Fruit fly (Drosophila melanogaster) whole organism, pupa: Measurements from ENCODE around the gene Pino.
A peak's percentile ranks its signal among the peaks of the same experiment; 100 is the strongest.

Source experiments
- CG10348 ChIP-seq: fragments of 200-800 bp; sonication (Bioruptor generic); IDR thresholded peaks from 2 replicates; pipeline ENCODE4 v1.3.6; 2022; ENCODE audit warnings: missing biosample characterization, missing genetic modification characterization
- CG12605 ChIP-seq: fragments of 200-800 bp; sonication (Bioruptor generic); IDR thresholded peaks from 2 replicates; pipeline ENCODE4 v1.3.6; 2022; ENCODE audit warnings: missing biosample characterization, missing genetic modification characterization
- CG13204 ChIP-seq: fragments of 200-800 bp; sonication (Bioruptor generic); optimal IDR thresholded peaks from 2 replicates; lab custom pipeline; 2018; ENCODE audit warnings: missing biosample characterization, mild to moderate bottlenecking, missing genetic modification characterization, moderate library complexity
- CG14655 ChIP-seq: fragments of 200-800 bp; sonication (Bioruptor generic); optimal IDR thresholded peaks from 3 replicates; lab custom pipeline; 2017; ENCODE audit warnings: mild to moderate bottlenecking, missing biosample characterization, missing genetic modification reagents, missing genetic modification characterization
- CG15710 ChIP-seq: fragments of 200-800 bp; sonication (Bioruptor generic); optimal IDR thresholded peaks from 2 replicates; lab custom pipeline; 2018; ENCODE audit warnings: missing biosample characterization, mild to moderate bottlenecking, missing genetic modification characterization, moderate library complexity
- CG17806 ChIP-seq: fragments of 200-800 bp; sonication (Bioruptor generic); optimal IDR thresholded peaks from 2 replicates; lab custom pipeline; 2018; ENCODE audit warnings: missing biosample characterization, mild to moderate bottlenecking, missing genetic modification characterization, moderate library complexity
- CG32121 ChIP-seq: fragments of 200-800 bp; sonication (Bioruptor generic); IDR thresholded peaks from 2 replicates; pipeline ENCODE4 v1.3.6; 2022; ENCODE audit warnings: missing biosample characterization, missing genetic modification characterization
- CG34367 ChIP-seq: fragments of 200-800 bp; sonication (Bioruptor generic); optimal IDR thresholded peaks from 2 replicates; lab custom pipeline; 2018; ENCODE audit warnings: missing biosample characterization, mild to moderate bottlenecking, missing genetic modification characterization
- CG4496 ChIP-seq: fragments of 200-800 bp; sonication (Bioruptor generic); IDR thresholded peaks from 3 replicates; pipeline ENCODE4 v1.3.6; 2022; ENCODE audit warnings: missing biosample characterization, missing genetic modification characterization
- CG8159 ChIP-seq: fragments of 200-800 bp; sonication (Bioruptor generic); optimal IDR thresholded peaks from 3 replicates; lab custom pipeline; 2018; ENCODE audit warnings: missing biosample characterization, mild to moderate bottlenecking, missing genetic modification characterization, moderate library complexity
- CG8301 ChIP-seq: fragments of 200-800 bp; sonication (Bioruptor generic); optimal IDR thresholded peaks from 2 replicates; lab custom pipeline; 2018; ENCODE audit warnings: missing biosample characterization, mild to moderate bottlenecking, missing genetic modification characterization
- CG9948 ChIP-seq: fragments of 200-800 bp; sonication (Bioruptor generic); optimal IDR thresholded peaks from 2 replicates; lab custom pipeline; 2018; ENCODE audit warnings: missing biosample characterization, mild to moderate bottlenecking, missing genetic modification characterization, moderate library complexity
- D1 ChIP-seq: fragments of 200-800 bp; sonication (Bioruptor generic); optimal IDR thresholded peaks from 2 replicates; lab custom pipeline; 2018; ENCODE audit warnings: missing biosample characterization, mild to moderate bottlenecking, missing genetic modification characterization, moderate library complexity
- EcR ChIP-seq: fragments of 200-800 bp; sonication (Bioruptor generic); optimal IDR thresholded peaks from 3 replicates; lab custom pipeline; 2019; ENCODE audit warnings: missing biosample characterization, missing genetic modification characterization, mild to moderate bottlenecking, moderate library complexity, missing genetic modification reagents
- Ets98B ChIP-seq: fragments of 200-800 bp; sonication (Bioruptor generic); IDR thresholded peaks from 2 replicates; pipeline ENCODE4 v1.3.6; 2022; ENCODE audit warnings: missing biosample characterization, missing genetic modification characterization
- Pif1A ChIP-seq: fragments of 200-800 bp; sonication (Bioruptor generic); optimal IDR thresholded peaks from 3 replicates; lab custom pipeline; 2016; ENCODE audit warnings: missing biosample characterization, missing genetic modification characterization
- Pif1B ChIP-seq: fragments of 200-800 bp; sonication (Bioruptor generic); optimal IDR thresholded peaks from 3 replicates; lab custom pipeline; 2016; ENCODE audit warnings: missing biosample characterization, missing genetic modification characterization
- Snoo ChIP-seq: fragments of 200-800 bp; sonication (Bioruptor generic); optimal IDR thresholded peaks from 3 replicates; lab custom pipeline; 2017; ENCODE audit warnings: missing biosample characterization, mild to moderate bottlenecking, missing genetic modification characterization, inconsistent platforms
- fd96Ca ChIP-seq: fragments of 200-800 bp; sonication (Bioruptor generic); IDR thresholded peaks from 3 replicates; pipeline ENCODE4 v1.3.6; 2022; ENCODE audit warnings: missing biosample characterization, missing genetic modification characterization
- gl ChIP-seq: fragments of 200-800 bp; sonication (Bioruptor generic); optimal IDR thresholded peaks from 2 replicates; lab custom pipeline; 2018; ENCODE audit warnings: missing biosample characterization, mild to moderate bottlenecking, missing genetic modification characterization
- rn ChIP-seq: fragments of 200-800 bp; sonication (Bioruptor generic); IDR thresholded peaks from 2 replicates; pipeline ENCODE4 v1.3.6; 2022; ENCODE audit warnings: missing biosample characterization, missing genetic modification characterization

Gene Pino

DNA sequence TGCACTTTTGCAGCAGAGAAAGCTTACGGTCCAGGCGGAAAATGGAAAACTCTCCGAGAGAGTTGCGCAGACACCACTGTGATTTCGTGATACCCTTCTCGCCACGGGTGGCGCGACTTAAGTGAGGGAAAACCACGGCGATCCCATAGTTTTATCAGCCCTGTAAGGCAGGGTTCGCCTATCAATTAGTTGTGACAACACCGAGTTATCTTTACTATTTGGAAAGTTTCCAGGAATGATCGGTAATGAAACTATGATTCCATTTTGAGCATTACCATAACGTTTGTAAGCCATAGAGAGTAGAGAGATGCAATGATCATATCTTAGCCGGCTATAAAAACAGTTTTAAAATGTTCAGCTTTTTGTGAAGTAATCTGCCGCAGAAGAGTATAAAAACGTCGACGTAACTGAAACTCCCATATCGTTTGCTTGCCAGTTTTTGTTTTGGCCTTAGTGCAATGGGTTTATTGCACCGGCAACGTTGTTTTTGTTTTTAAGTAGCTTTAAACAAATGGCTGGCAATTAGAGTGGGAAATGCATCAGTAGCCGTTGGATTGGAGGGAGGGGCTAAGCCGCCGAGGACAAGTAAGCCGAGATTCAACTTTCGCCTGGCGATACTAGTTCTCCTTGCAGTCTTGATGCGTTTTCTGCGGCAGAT is 28.0 kb upstream of the Pino start:
- TF ChIP-seq CG10348 (GFP tag; lab: Robert Waterston, UW): no peak
- no peak for TF ChIP-seq CG8159
- TF ChIP-seq CG14655: no peak
- no peak for TF ChIP-seq rn
- TF ChIP-seq CG12605: no peak
- TF ChIP-seq, all 21 proteins: peak for 0

DNA sequence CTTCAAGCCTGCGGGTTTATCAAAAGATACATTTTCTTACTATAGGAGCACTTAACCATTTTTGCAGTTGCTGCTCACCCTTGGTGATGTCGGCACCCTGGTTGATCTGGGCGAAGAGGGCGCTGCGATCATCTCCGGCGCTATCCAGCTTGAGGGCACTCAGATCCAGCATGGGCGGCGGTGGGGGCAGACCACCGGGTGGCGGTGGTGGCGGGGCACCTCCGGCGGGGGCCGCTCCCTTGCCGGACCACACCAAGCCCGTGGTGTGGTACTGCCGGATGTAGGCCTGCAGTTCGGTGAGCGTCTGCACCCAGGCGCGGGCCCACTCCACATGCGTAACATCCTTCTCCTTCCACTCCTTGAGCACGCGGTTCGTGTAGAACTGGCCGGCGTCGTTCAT is 23.9 kb upstream of the Pino start:
- TF ChIP-seq gl (tag; lab: Kevin White, UChicago) (no peak), CG32121 (GFP tag; lab: Robert Waterston, UW) (no peak), rn (no peak), EcR (GFP tag; lab: Kevin White, UChicago) (no peak), CG10348 (GFP tag; lab: Robert Waterston, UW) (no peak), CG8301 (tag; lab: Kevin White, UChicago) (no peak), CG4496 (GFP tag; lab: Robert Waterston, UW) (no peak), CG8159 (no peak), D1 (tag; lab: Kevin White, UChicago) (no peak), Ets98B (GFP tag; lab: Robert Waterston, UW) (no peak), CG13204 (GFP tag; lab: Kevin White, UChicago) (no peak), CG34367 (tag; lab: Kevin White, UChicago) (no peak), fd96Ca (GFP tag; lab: Robert Waterston, UW) (no peak), CG9948 (tag; lab: Kevin White, UChicago) (no peak), Pif1B (no peak), CG17806 (no peak), CG15710 (tag; lab: Kevin White, UChicago) (no peak), CG12605 (no peak), Snoo (tag; lab: Kevin White, UChicago) (no peak)

DNA sequence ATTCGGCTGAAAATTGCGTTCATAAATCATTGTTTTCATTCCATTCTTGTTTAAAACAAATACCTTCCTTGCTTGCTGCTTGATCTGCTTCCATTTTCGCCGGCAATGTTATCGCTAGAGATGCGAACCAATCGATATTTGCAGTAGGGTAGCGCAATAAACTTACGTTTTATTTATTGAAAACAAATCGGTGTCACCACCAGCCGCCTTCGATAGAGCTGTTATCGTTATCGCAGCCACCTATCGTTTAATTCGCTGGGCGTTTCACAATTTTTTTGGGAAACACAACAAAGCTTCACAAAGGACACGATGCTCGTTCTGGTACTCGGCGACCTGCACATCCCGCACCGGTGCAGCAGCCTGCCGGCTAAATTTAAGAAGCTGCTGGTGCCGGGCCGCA is 21.8 kb upstream of the Pino start, which contains the start of the genes Tfb4 and Vps29:
TSS of gene Tfb4 (minus strand) at position 124 of the 400 bp plus-strand sequence.
TSS of gene Vps29 (plus strand) at position 213 of the 400 bp plus-strand sequence.
- TF ChIP-seq fd96Ca (GFP tag; lab: Robert Waterston, UW): peak; percentile 47; the same call in 1 of the 3 replicates
- TF ChIP-seq CG32121 (GFP tag; lab: Robert Waterston, UW): peak; percentile 30; the same call in 1 of the 2 replicates
- no peak for TF ChIP-seq D1 (tag; lab: Kevin White, UChicago)
- no peak for TF ChIP-seq EcR (GFP tag; lab: Kevin White, UChicago)
- TF ChIP-seq Pif1A (GFP tag; lab: Kevin White, UChicago): no peak
- TF ChIP-seq Ets98B (GFP tag; lab: Robert Waterston, UW): peak; percentile 51
- peak; percentile 0 for TF ChIP-seq CG15710 (tag; lab: Kevin White, UChicago)
- no peak for TF ChIP-seq CG13204 (GFP tag; lab: Kevin White, UChicago)
- TF ChIP-seq CG4496 (GFP tag; lab: Robert Waterston, UW): peak; percentile 69

DNA sequence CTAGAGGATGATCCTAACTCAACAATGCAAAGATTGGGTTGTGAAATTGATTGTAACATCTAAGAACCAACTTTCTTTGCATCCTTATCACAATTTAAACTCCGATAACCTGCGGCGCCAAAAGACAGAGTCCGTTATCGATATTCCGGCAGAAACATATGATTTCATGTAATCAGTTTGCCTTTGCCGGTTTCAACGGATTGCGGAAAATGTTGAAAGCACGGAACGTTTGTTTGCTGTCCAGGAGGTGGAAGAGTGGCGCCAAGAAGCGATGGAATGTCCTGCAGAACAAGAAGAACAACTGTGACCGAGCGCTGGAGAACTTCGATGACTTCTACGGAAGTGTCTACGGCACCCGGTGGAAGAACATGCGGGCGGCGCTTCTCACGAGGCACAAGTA is 18.9 kb upstream of the Pino start:
- TF ChIP-seq Ets98B (GFP tag; lab: Robert Waterston, UW) (no peak), CG10348 (GFP tag; lab: Robert Waterston, UW) (no peak), CG8301 (tag; lab: Kevin White, UChicago) (no peak), CG34367 (tag; lab: Kevin White, UChicago) (no peak), Pif1A (GFP tag; lab: Kevin White, UChicago) (no peak)

DNA sequence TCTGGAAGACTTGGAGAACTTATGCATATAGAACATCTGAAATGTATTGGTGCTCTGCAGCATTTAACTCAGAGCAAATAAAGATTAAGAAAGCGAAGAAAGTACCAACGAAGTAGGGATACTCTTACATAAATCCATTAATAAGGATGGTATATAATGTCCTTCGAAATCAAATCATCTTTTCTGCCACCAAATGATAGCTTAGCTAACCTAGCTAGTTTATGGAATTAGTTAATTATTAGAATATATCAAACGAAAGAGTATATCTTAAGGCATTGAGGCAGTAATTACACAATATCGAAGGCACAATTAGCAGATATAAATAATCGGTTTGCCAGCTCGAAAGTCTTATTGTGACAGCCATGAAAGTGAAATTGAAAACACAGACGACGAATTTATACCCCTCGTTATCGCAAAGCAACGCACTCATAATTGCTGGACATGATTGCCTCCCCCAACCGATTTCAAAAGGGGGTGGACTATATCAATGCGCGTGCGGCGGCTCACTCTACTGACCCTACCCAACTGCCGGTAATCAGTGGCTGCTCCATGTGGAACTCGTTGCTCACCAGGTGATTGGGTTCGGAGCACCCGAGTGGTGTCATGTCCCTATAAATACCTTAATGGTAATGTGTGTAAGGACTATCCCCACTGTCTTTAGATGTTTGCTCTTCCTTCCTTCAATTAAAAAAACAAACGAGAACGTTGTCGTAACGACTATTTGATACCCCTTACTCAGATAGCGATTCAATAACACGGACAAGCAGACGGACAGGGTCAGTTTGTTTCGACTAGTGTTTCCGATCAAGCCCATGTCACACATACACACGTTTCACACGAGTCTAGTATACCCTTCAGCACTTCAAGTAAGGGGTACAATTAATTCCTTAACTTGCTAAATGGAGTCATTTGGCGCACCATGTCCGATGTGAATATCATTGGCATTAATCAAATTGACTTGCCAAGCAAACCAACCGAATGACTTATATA is 15.9 kb upstream of the Pino start:
- TF ChIP-seq CG15710 (tag; lab: Kevin White, UChicago) (peak; percentile 76), D1 (tag; lab: Kevin White, UChicago) (no peak), CG9948 (tag; lab: Kevin White, UChicago) (peak; percentile 64), Pif1B (peak; percentile 67), CG12605 (no peak), CG10348 (GFP tag; lab: Robert Waterston, UW) (no peak), Ets98B (GFP tag; lab: Robert Waterston, UW) (peak; percentile 54), CG8301 (tag; lab: Kevin White, UChicago) (no peak), CG8159 (peak; percentile 77), Snoo (tag; lab: Kevin White, UChicago) (peak; percentile 83), CG32121 (GFP tag; lab: Robert Waterston, UW) (peak; percentile 56; the same call in 1 of the 2 replicates), Pif1A (GFP tag; lab: Kevin White, UChicago) (no peak), CG13204 (GFP tag; lab: Kevin White, UChicago) (no peak), CG4496 (GFP tag; lab: Robert Waterston, UW) (peak; percentile 64; the same call in 1 of the 3 replicates), CG14655 (no peak), EcR (GFP tag; lab: Kevin White, UChicago) (peak; percentile 0), fd96Ca (GFP tag; lab: Robert Waterston, UW) (no peak), CG17806 (peak; percentile 70), rn (0 out of 2 replicates have a peak, but pooled peaks have one; percentile 36), gl (tag; lab: Kevin White, UChicago) (peak; percentile 30), CG34367 (tag; lab: Kevin White, UChicago) (peak; percentile 52)
